Fruit fly (Drosophila melanogaster) whole organism, embryonic: ENCODE data around the gene Wdfy2.

Experiments
- CG10543 ChIP-seq: fragments of 200-800 bp; sonication (Bioruptor generic); optimal IDR thresholded peaks from 3 replicates; lab custom pipeline; 2017; ENCODE audit warnings: missing biosample characterization, mild to moderate bottlenecking, missing genetic modification characterization, moderate library complexity
- CG11247 ChIP-seq: fragments of 200-800 bp; sonication (Bioruptor generic); IDR thresholded peaks from 2 replicates; pipeline ENCODE4 v1.3.6; 2022; ENCODE audit warnings: missing biosample characterization, missing genetic modification characterization
- CG11723 ChIP-seq: fragments of 200-800 bp; sonication (Bioruptor generic); optimal IDR thresholded peaks from 2 replicates; lab custom pipeline; 2017; ENCODE audit warnings: missing biosample characterization, mild to moderate bottlenecking, missing genetic modification characterization
- CG13123 ChIP-seq: fragments of 200-800 bp; sonication (Bioruptor generic); optimal IDR thresholded peaks from 2 replicates; lab custom pipeline; 2016; ENCODE audit warnings: missing biosample characterization, missing genetic modification characterization
- CG14050 ChIP-seq: fragments of 200-800 bp; sonication (Bioruptor generic); IDR thresholded peaks from 3 replicates; pipeline ENCODE4 v1.3.6; 2022; ENCODE audit warnings: missing biosample characterization, missing genetic modification characterization
- CG15269 ChIP-seq: fragments of 200-800 bp; sonication (Bioruptor generic); optimal IDR thresholded peaks from 2 replicates; lab custom pipeline; 2018; ENCODE audit warnings: missing biosample characterization, mild to moderate bottlenecking, missing genetic modification characterization, moderate library complexity
- CG15601 ChIP-seq: fragments of 200-800 bp; sonication (Bioruptor generic); optimal IDR thresholded peaks from 3 replicates; lab custom pipeline; 2019; ENCODE audit warnings: missing biosample characterization, mild to moderate bottlenecking, missing genetic modification characterization, moderate library complexity
- CG17612 ChIP-seq: fragments of 200-800 bp; sonication (Bioruptor generic); IDR thresholded peaks from 2 replicates; pipeline ENCODE4 v1.3.6; 2022; ENCODE audit warnings: missing biosample characterization, missing genetic modification characterization
- CG17912 ChIP-seq: fragments of 200-800 bp; sonication (Bioruptor generic); optimal IDR thresholded peaks from 2 replicates; lab custom pipeline; 2018; ENCODE audit warnings: missing biosample characterization, mild to moderate bottlenecking, missing genetic modification characterization
- CG1832 ChIP-seq: fragments of 200-800 bp; sonication (Bioruptor generic); optimal IDR thresholded peaks from 2 replicates; lab custom pipeline; 2017; ENCODE audit warnings: missing biosample characterization, mild to moderate bottlenecking, missing genetic modification characterization, inconsistent platforms
- CG18764 ChIP-seq: fragments of 200-800 bp; sonication (Bioruptor generic); optimal IDR thresholded peaks from 3 replicates; lab custom pipeline; 2016; ENCODE audit warnings: missing biosample characterization, missing genetic modification characterization
- CG2678 ChIP-seq: fragments of 200-800 bp; sonication (Bioruptor generic); optimal IDR thresholded peaks from 3 replicates; lab custom pipeline; 2019; ENCODE audit warnings: missing biosample characterization, mild to moderate bottlenecking, missing genetic modification characterization, moderate library complexity
- CG2875 ChIP-seq: fragments of 200-800 bp; sonication (Bioruptor generic); optimal IDR thresholded peaks from 2 replicates; lab custom pipeline; 2017; ENCODE audit warnings: missing biosample characterization, mild to moderate bottlenecking, missing genetic modification characterization, missing genetic modification reagents
- CG7372 ChIP-seq: fragments of 200-800 bp; sonication (Bioruptor generic); IDR thresholded peaks from 2 replicates; pipeline ENCODE4 v1.3.6; 2022; ENCODE audit warnings: missing biosample characterization, missing genetic modification characterization
- CG7786 ChIP-seq: fragments of 200-800 bp; sonication (Bioruptor generic); optimal IDR thresholded peaks from 2 replicates; lab custom pipeline; 2016; ENCODE audit warnings: missing biosample characterization, missing genetic modification characterization
- CG7928 ChIP-seq: fragments of 200-800 bp; sonication (Bioruptor generic); optimal IDR thresholded peaks from 2 replicates; lab custom pipeline; 2017; ENCODE audit warnings: missing biosample characterization, mild to moderate bottlenecking, missing genetic modification characterization
- CG7963 ChIP-seq: fragments of 200-800 bp; sonication (Bioruptor generic); IDR thresholded peaks from 3 replicates; pipeline ENCODE4 v1.3.6; 2022; ENCODE audit warnings: missing biosample characterization, missing genetic modification characterization; ENCODE audit not compliant: partially characterized antibody
- CG8388 ChIP-seq: fragments of 200-800 bp; sonication (Bioruptor generic); optimal IDR thresholded peaks from 2 replicates; lab custom pipeline; 2019; ENCODE audit warnings: missing biosample characterization, mild to moderate bottlenecking, missing genetic modification characterization, moderate library complexity
- D19A ChIP-seq: fragments of 200-800 bp; optimal IDR thresholded peaks from 3 replicates; lab custom pipeline; 2019; ENCODE audit warnings: missing biosample characterization, mild to moderate bottlenecking, missing genetic modification characterization, moderate library complexity
- Dbx ChIP-seq: fragments of 200-800 bp; sonication (Bioruptor generic); IDR thresholded peaks from 3 replicates; pipeline ENCODE4 v1.3.6; 2022; ENCODE audit warnings: missing biosample characterization, missing genetic modification characterization
- Deaf1 ChIP-seq: fragments of 200-800 bp; optimal IDR thresholded peaks from 3 replicates; lab custom pipeline; 2019; ENCODE audit warnings: missing biosample characterization, mild to moderate bottlenecking, missing genetic modification characterization, moderate library complexity
- Dek ChIP-seq: fragments of 200-800 bp; sonication (Bioruptor generic); optimal IDR thresholded peaks from 3 replicates; lab custom pipeline; 2019; ENCODE audit warnings: missing biosample characterization, mild to moderate bottlenecking, missing genetic modification characterization, moderate library complexity
- Dref ChIP-seq: fragments of 200-800 bp; sonication (Bioruptor generic); IDR thresholded peaks from 2 replicates; pipeline ENCODE4 v1.3.6; 2022; ENCODE audit warnings: missing biosample characterization, missing genetic modification characterization
- Elba2 ChIP-seq: fragments of 200-800 bp; sonication (Bioruptor generic); optimal IDR thresholded peaks from 3 replicates; lab custom pipeline; 2016; ENCODE audit warnings: missing biosample characterization, missing genetic modification characterization
- Fer1 ChIP-seq: fragments of 200-800 bp; sonication (Bioruptor generic); optimal IDR thresholded peaks from 2 replicates; lab custom pipeline; 2017; ENCODE audit warnings: missing biosample characterization, mild to moderate bottlenecking, missing genetic modification characterization
- HLH54F ChIP-seq: fragments of 200-800 bp; sonication (Bioruptor generic); optimal IDR thresholded peaks from 3 replicates; lab custom pipeline; 2016; ENCODE audit warnings: missing biosample characterization, missing genetic modification characterization
- HmgZ ChIP-seq: fragments of 200-800 bp; sonication (Bioruptor generic); optimal IDR thresholded peaks from 2 replicates; lab custom pipeline; 2018; ENCODE audit warnings: missing biosample characterization, mild to moderate bottlenecking, missing genetic modification characterization
- MBD-R2 ChIP-seq: fragments of 200-800 bp; sonication (Bioruptor generic); IDR thresholded peaks from 2 replicates; pipeline ENCODE4 v1.3.6; 2022; ENCODE audit warnings: missing biosample characterization, missing genetic modification characterization
- Neu2 ChIP-seq: fragments of 200-800 bp; sonication (Bioruptor generic); optimal IDR thresholded peaks from 3 replicates; lab custom pipeline; 2016; ENCODE audit warnings: missing biosample characterization, missing genetic modification characterization, borderline replicate concordance
- Ptx1 ChIP-seq: fragments of 200-800 bp; sonication (Bioruptor generic); IDR thresholded peaks from 2 replicates; pipeline ENCODE4 v1.3.6; 2022; ENCODE audit warnings: missing biosample characterization, missing genetic modification characterization
- Ravus ChIP-seq: fragments of 200-800 bp; sonication (Bioruptor generic); IDR thresholded peaks from 2 replicates; pipeline ENCODE4 v1.3.6; 2022; ENCODE audit warnings: missing biosample characterization, missing genetic modification characterization
- Usf ChIP-seq: fragments of 200-800 bp; sonication (Bioruptor generic); optimal IDR thresholded peaks from 2 replicates; lab custom pipeline; 2017; ENCODE audit warnings: missing genotype, missing biosample characterization, missing genetic modification characterization
- bigmax ChIP-seq: fragments of 200-800 bp; sonication (Bioruptor generic); optimal IDR thresholded peaks from 2 replicates; lab custom pipeline; 2018; ENCODE audit warnings: missing biosample characterization, mild to moderate bottlenecking, missing genetic modification characterization
- crc ChIP-seq: fragments of 200-800 bp; sonication (Bioruptor generic); optimal IDR thresholded peaks from 2 replicates; lab custom pipeline; 2016; ENCODE audit warnings: missing biosample characterization, missing genetic modification characterization
- dan ChIP-seq: fragments of 200-800 bp; sonication (Bioruptor generic); IDR thresholded peaks from 2 replicates; pipeline ENCODE4 v1.3.6; 2022; ENCODE audit warnings: missing biosample characterization, missing genetic modification characterization
- fru ChIP-seq: fragments of >200 bp; optimal IDR thresholded peaks from 2 replicates; lab custom pipeline; 2017
- gcm2 ChIP-seq: fragments of 200-800 bp; sonication (Bioruptor generic); optimal IDR thresholded peaks from 2 replicates; lab custom pipeline; 2016; ENCODE audit warnings: missing biosample characterization, missing genetic modification characterization
- gem ChIP-seq: fragments of 200-800 bp; sonication (Bioruptor generic); optimal IDR thresholded peaks from 2 replicates; lab custom pipeline; 2019; ENCODE audit warnings: missing biosample characterization, mild to moderate bottlenecking, missing genetic modification characterization, moderate library complexity
- klu ChIP-seq: fragments of 200-800 bp; sonication (Bioruptor generic); IDR thresholded peaks from 2 replicates; pipeline ENCODE4 v1.3.6; 2022; ENCODE audit warnings: missing biosample characterization, missing genetic modification characterization
- mld ChIP-seq: fragments of 200-800 bp; sonication (Bioruptor generic); IDR thresholded peaks from 3 replicates; pipeline ENCODE4 v1.3.6; 2022; ENCODE audit warnings: missing biosample characterization, missing genetic modification characterization; ENCODE audit not compliant: partially characterized antibody
- pita ChIP-seq: fragments of 200-800 bp; sonication (Bioruptor generic); optimal IDR thresholded peaks from 2 replicates; lab custom pipeline; 2017; ENCODE audit warnings: missing biosample characterization, mild to moderate bottlenecking, missing genetic modification characterization
- pnt ChIP-seq: fragments of 200-800 bp; sonication (Bioruptor generic); optimal IDR thresholded peaks from 3 replicates; lab custom pipeline; 2016; ENCODE audit warnings: missing biosample characterization, missing genetic modification characterization
- prd ChIP-seq, 3 experiments: fragments of >200 bp in 2 of 3; fragments of 200-800 bp in 1 of 3; sonication (Bioruptor generic) in 1 of 3; optimal IDR thresholded peaks in 2 of 3; IDR thresholded peaks in 1 of 3; 2 replicates in 2 of 3; 3 replicates in 1 of 3; pipeline versions ENCODE4 v1.3.6 to Lab custom; 2017 to 2022; ENCODE audit warnings: missing biosample characterization in 1 of 3, missing genetic modification characterization in 1 of 3
- ranshi ChIP-seq: fragments of 200-800 bp; sonication (Bioruptor generic); IDR thresholded peaks from 2 replicates; pipeline ENCODE4 v1.3.6; 2022; ENCODE audit warnings: missing biosample characterization, missing genetic modification characterization
- sens ChIP-seq: fragments of 200-800 bp; sonication (Bioruptor generic); peaks from one replicate; lab custom pipeline; 2016; ENCODE audit warnings: missing biosample characterization, missing genetic modification characterization
- sr ChIP-seq: fragments of 200-800 bp; sonication (Bioruptor generic); IDR thresholded peaks from 3 replicates; pipeline ENCODE4 v1.3.6; 2022; ENCODE audit warnings: missing biosample characterization, missing genetic modification characterization
- ssp ChIP-seq: fragments of 200-800 bp; sonication (Bioruptor generic); IDR thresholded peaks from 2 replicates; pipeline ENCODE4 v1.3.6; 2022; ENCODE audit warnings: missing biosample characterization, missing genetic modification characterization
- tap ChIP-seq: fragments of 200-800 bp; optimal IDR thresholded peaks from 3 replicates; lab custom pipeline; 2019; ENCODE audit warnings: missing biosample characterization, mild to moderate bottlenecking, missing genetic modification characterization, moderate library complexity
- ttk ChIP-seq: fragments of 200-800 bp; sonication (Bioruptor generic); IDR thresholded peaks from 2 replicates; pipeline ENCODE4 v2.1.2; 2022; ENCODE audit warnings: missing biosample characterization, missing genetic modification characterization
- yki ChIP-seq: fragments of >200 bp; optimal IDR thresholded peaks from 3 replicates; lab custom pipeline; 2018

The Wdfy2 gene

dm6 chr2L:10430802-10431476, 7.8 kb downstream of the Wdfy2 start, which contains the start of the genes Bug22 and TfIIB (continued):
- TF ChIP-seq gcm2, result no peak
- no peak for TF ChIP-seq mld (GFP tag; lab: Robert Waterston, UW)
- TF ChIP-seq bigmax, result no peak
- TF ChIP-seq CG2678 (tag; lab: Kevin White, UChicago), result no peak
- TF ChIP-seq CG7963 (GFP tag; lab: Robert Waterston, UW), result no peak
- TF ChIP-seq HmgZ (tag; lab: Kevin White, UChicago), result peak; percentile 54
- TF ChIP-seq tap, result no peak
- TF ChIP-seq CG14050 (GFP tag; lab: Robert Waterston, UW), result no peak
- no peak for TF ChIP-seq CG2875
- no peak for TF ChIP-seq D19A (tag; lab: Kevin White, UChicago)
- TF ChIP-seq dan (GFP tag; lab: Robert Waterston, UW), result no peak
- TF ChIP-seq Neu2, result no peak
- TF ChIP-seq Dref (GFP tag; lab: Robert Waterston, UW), result peak; percentile 67
- TF ChIP-seq CG8388 (GFP tag; lab: Kevin White, UChicago), result peak; percentile 45
- no peak for TF ChIP-seq CG1832 (GFP tag; lab: Kevin White, UChicago)
- TF ChIP-seq CG11247, result peak; percentile 58; the same call in 1 of the 2 replicates
- no peak for TF ChIP-seq Deaf1 (tag; lab: Kevin White, UChicago)
- 0 out of 2 replicates have a peak, but pooled peaks have one; percentile 64 for TF ChIP-seq ranshi (GFP tag; lab: Robert Waterston, UW)
- peak; percentile 87 for TF ChIP-seq Elba2 (GFP tag; lab: Kevin White, UChicago)
- TF ChIP-seq yki (lab: Kevin White, UChicago), result no peak
- TF ChIP-seq Usf (GFP tag; lab: Kevin White, UChicago), result no peak
- no peak for TF ChIP-seq fru
- TF ChIP-seq CG17612 (GFP tag; lab: Robert Waterston, UW), result no peak
- TF ChIP-seq Dek (tag; lab: Kevin White, UChicago), result peak; percentile 76
- peak; percentile 66; the same call in 2 of the 3 replicates for TF ChIP-seq Dbx (GFP tag; lab: Robert Waterston, UW)
- no peak for TF ChIP-seq prd (optimal IDR thresholded peaks at IDR 0.05; lab: Kevin White, UChicago)
- TF ChIP-seq prd (GFP tag; IDR thresholded peaks at IDR 0.05; lab: Robert Waterston, UW), result peak; percentile 68; the same call in 2 of the 3 replicates
- TF ChIP-seq CG7786, result peak; percentile 66
- TF ChIP-seq CG15269 (tag; lab: Kevin White, UChicago), result no peak
- peak; percentile 61 for TF ChIP-seq CG15601 (tag; lab: Kevin White, UChicago)
- peak; percentile 47 for TF ChIP-seq Fer1 (GFP tag; lab: Kevin White, UChicago)
- TF ChIP-seq HLH54F (GFP tag; lab: Kevin White, UChicago), result peak; percentile 83
- peak; percentile 17; the same call in 1 of the 2 replicates for TF ChIP-seq CG7372 (GFP tag; lab: Robert Waterston, UW)
- peak; percentile 85 for TF ChIP-seq gem
- TF ChIP-seq CG13123, result peak; percentile 65
- peak; percentile 19; the same call in 1 of the 2 replicates for TF ChIP-seq Ravus (GFP tag; lab: Robert Waterston, UW)
- TF ChIP-seq CG18764 (GFP tag; lab: Kevin White, UChicago), result peak; percentile 62
- TF ChIP-seq CG7928 (GFP tag; lab: Kevin White, UChicago), result no peak
- TF ChIP-seq klu (GFP tag; lab: Robert Waterston, UW), result no peak
- peak; percentile 61 for TF ChIP-seq ttk (GFP tag; lab: Robert Waterston, UW)
- TF ChIP-seq pita (GFP tag; lab: Kevin White, UChicago), result no peak
- peak; percentile 80 for TF ChIP-seq CG10543 (GFP tag; lab: Kevin White, UChicago)
- peak; percentile 94 for TF ChIP-seq CG11723 (GFP tag; lab: Kevin White, UChicago)
- TF ChIP-seq pnt (GFP tag; lab: Kevin White, UChicago), result peak; percentile 43
- TF ChIP-seq ssp (GFP tag; lab: Robert Waterston, UW), result peak; percentile 57
- peak; percentile 92 for TF ChIP-seq sens (GFP tag; lab: Kevin White, UChicago)
- peak; percentile 32 for TF ChIP-seq CG17912 (GFP tag; lab: Kevin White, UChicago)
- peak; percentile 75 for TF ChIP-seq Ptx1 (GFP tag; lab: Robert Waterston, UW)
- TF ChIP-seq MBD-R2, result peak; percentile 89
- no peak for TF ChIP-seq sr (GFP tag; lab: Robert Waterston, UW)
- TF ChIP-seq crc (GFP tag; lab: Kevin White, UChicago), result peak; percentile 37
